Fruit fly (Drosophila melanogaster): ENCODE results near the gene futsch.

The futsch gene

DNA sequence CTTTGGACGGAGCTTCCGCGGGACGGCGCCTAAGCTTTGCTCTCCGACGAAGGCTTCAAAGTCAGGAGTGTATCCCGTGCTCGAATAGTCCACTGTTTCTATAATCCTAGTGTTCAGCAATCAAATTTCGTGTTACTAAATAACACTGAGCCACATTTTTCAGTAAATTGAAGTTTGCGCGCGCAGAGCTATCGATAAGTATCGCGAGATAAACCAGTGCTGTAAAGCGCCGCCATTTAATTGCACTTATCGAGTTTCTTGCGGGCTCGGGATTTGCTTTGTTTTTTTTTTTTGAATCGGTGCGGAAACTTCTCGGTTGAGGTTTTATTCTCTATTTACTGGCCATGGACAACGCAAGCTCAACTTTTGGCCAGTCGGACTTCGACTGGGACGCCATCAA, 68.0 kb downstream of the futsch start, which contains the start of the genes Rab27 and mei-38 (continued):
- TF ChIP-seq CG2129 (GFP tag; IDR thresholded peaks at IDR 0.05; ENCODE audit: partially characterized antibody) (peak; percentile 37; the same call in 1 of the 2 replicates), CG30431 (GFP tag; optimal IDR thresholded peaks at IDR 0.05) (no peak), tgo (GFP tag; IDR thresholded peaks at IDR 0.05) (no peak), Abd-B (GFP tag; optimal IDR thresholded peaks at IDR 0.05) (peak; percentile 2), HLH4C (GFP tag; IDR thresholded peaks at IDR 0.05; ENCODE audit: partially characterized antibody) (peak; percentile 62; the same call in 2 of the 3 replicates), mld (GFP tag; IDR thresholded peaks at IDR 0.05; ENCODE audit: partially characterized antibody) (no peak; the same call in 2 of the 3 replicates), tna (GFP tag; IDR thresholded peaks at IDR 0.05; ENCODE audit: partially characterized antibody) (0 out of 2 replicates have a peak, but pooled peaks have one; percentile 36), mirr (GFP tag; optimal IDR thresholded peaks at IDR 0.05) (no peak), da (GFP tag; optimal IDR thresholded peaks at IDR 0.05) (no peak), CG4820 (GFP tag; optimal IDR thresholded peaks at IDR 0.05) (peak; percentile 12), CG32772 (GFP tag; IDR thresholded peaks at IDR 0.05) (peak; percentile 54), cg (GFP tag; optimal IDR thresholded peaks at IDR 0.05) (no peak), Oli (tag; optimal IDR thresholded peaks at IDR 0.05) (no peak), Adf1 (GFP tag; IDR thresholded peaks at IDR 0.05) (no peak), Med (GFP tag) (peak; percentile 76), Side (GFP tag; optimal IDR thresholded peaks at IDR 0.05) (peak; percentile 1), lov (optimal IDR thresholded peaks at IDR 0.05) (no peak), lov (GFP tag; IDR thresholded peaks at IDR 0.05) (no peak), Bdp1 (GFP tag; optimal IDR thresholded peaks at IDR 0.05) (peak; percentile 22), Opbp (GFP tag; IDR thresholded peaks at IDR 0.05; ENCODE audit: partially characterized antibody) (peak; percentile 78), CG6683 (GFP tag; optimal IDR thresholded peaks at IDR 0.05) (no peak), wek (GFP tag; optimal IDR thresholded peaks at IDR 0.05) (no peak), pzg (GFP tag; optimal IDR thresholded peaks at IDR 0.05) (peak; percentile 70), abd-A (tag; optimal IDR thresholded peaks at IDR 0.05) (no peak), CG1602 (GFP tag; optimal IDR thresholded peaks at IDR 0.05) (no peak), btn (GFP tag; optimal IDR thresholded peaks at IDR 0.05) (no peak), ato (GFP tag; IDR thresholded peaks at IDR 0.05; ENCODE audit: partially characterized antibody) (peak; percentile 33; the same call in 1 of the 2 replicates), zf30C (GFP tag; optimal IDR thresholded peaks at IDR 0.05) (peak; percentile 40), CG10366 (GFP tag; IDR thresholded peaks at IDR 0.05) (no peak), CG1647 (GFP tag; optimal IDR thresholded peaks at IDR 0.05) (peak; percentile 14), ara (GFP tag; IDR thresholded peaks at IDR 0.05) (no peak), Dp (GFP tag; optimal IDR thresholded peaks at IDR 0.05) (peak; percentile 93), lilli (GFP tag; optimal IDR thresholded peaks at IDR 0.05) (peak; percentile 18), ro (GFP tag; IDR thresholded peaks at IDR 0.05) (no peak), CG8281 (tag; optimal IDR thresholded peaks at IDR 0.05) (no peak), sr (GFP tag; IDR thresholded peaks at IDR 0.05) (no peak), sqz (GFP tag; optimal IDR thresholded peaks at IDR 0.05) (no peak), CG11247 (GFP tag; IDR thresholded peaks at IDR 0.05) (no peak), CG12942 (GFP tag; optimal IDR thresholded peaks at IDR 0.05) (no peak), Mes4 (GFP tag; optimal IDR thresholded peaks at IDR 0.05) (no peak), nmo (GFP tag; optimal IDR thresholded peaks at IDR 0.05) (no peak), CG18619 (GFP tag; optimal IDR thresholded peaks at IDR 0.05) (no peak), CG18764 (GFP tag; optimal IDR thresholded peaks at IDR 0.05) (no peak), tup (GFP tag; optimal IDR thresholded peaks at IDR 0.05) (no peak), MESR4 (GFP tag; optimal IDR thresholded peaks at IDR 0.05) (no peak), CG3163 (GFP tag; optimal IDR thresholded peaks at IDR 0.05) (peak; percentile 13), CG8290 (GFP tag; optimal IDR thresholded peaks at IDR 0.05) (peak; percentile 67), CG8290 (tag; optimal IDR thresholded peaks at IDR 0.05) (peak in 1 of 2 experiments; percentile 44), sug (tag; optimal IDR thresholded peaks at IDR 0.05) (no peak), Mad (GFP tag; optimal IDR thresholded peaks at IDR 0.05) (no peak), Ada2b (GFP tag; IDR thresholded peaks at IDR 0.05) (no peak)

Measured in whole organism, embryonic.